Worm (Caenorhabditis elegans) whole organism, L1 larva: ENCODE measurements around the gene T20B12.7.

Source experiments
- egl-27 ChIP-seq, 2 experiments: fragments of 150-350 bp in 1 of 2; sonication (generic microtip); optimal IDR thresholded peaks; 3 replicates each; lab custom pipeline; 2017 to 2018; ENCODE audit warnings: missing biosample characterization in 2 of 2, missing genetic modification characterization in 2 of 2, missing genetic modification reagents in 2 of 2
- lin-13 ChIP-seq: fragments of 150-350 bp; optimal IDR thresholded peaks from 2 replicates; lab custom pipeline; 2014; ENCODE audit warnings: missing biosample characterization, missing genetic modification reagents, missing genetic modification characterization

ce11 chrIII:7353871-7354270 lies 25.0 kb downstream of the T20B12.7 start, which contains the start of gene F08F8.9:
- TF ChIP-seq lin-13 (GFP tag; lab: Kevin White, UChicago) = no peak
- TF ChIP-seq egl-27 (tag; optimal IDR thresholded peaks at IDR 0.05; lab: Kevin White, UChicago) = no peak
